Worm (Caenorhabditis elegans): Measurements from ENCODE around the gene F20C5.5.

DNA sequence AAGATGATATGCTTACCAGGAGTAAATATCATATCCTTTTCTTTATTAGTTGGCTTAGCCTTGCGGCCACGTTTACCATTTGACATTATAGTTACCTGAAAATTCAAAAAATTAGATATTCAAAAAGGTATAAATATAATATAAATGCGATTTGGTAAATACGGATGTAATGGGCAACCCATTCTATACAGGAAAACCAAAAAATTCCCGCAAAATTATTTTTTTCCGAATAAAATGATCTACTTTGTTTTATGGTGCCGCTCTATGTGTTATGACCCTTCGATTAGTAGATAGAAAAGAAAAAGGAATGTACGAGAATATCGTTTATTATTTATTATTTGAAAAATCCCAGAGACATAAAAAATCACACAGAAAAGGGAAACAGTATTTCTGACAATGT is 14.7 kb downstream of the F20C5.5 start, which contains the start of gene elli-1:
- no peak for TF ChIP-seq tab-1 (GFP tag; IDR thresholded peaks at IDR 0.05)
- TF ChIP-seq cog-1 (tag; optimal IDR thresholded peaks at IDR 0.05): no peak
- TF ChIP-seq flt-1 (GFP tag; IDR thresholded peaks at IDR 0.05): no peak
- TF ChIP-seq ref-1 (GFP tag; conservative IDR thresholded peaks at IDR 0.05): no peak
- no peak for TF ChIP-seq T22C8.4 (GFP tag; IDR thresholded peaks at IDR 0.05)
- TF ChIP-seq klf-2 (GFP tag; conservative IDR thresholded peaks at IDR 0.05): no peak
- no peak for TF ChIP-seq med-1 (GFP tag; optimal IDR thresholded peaks at IDR 0.05; ENCODE audit: insufficient read depth)

All from whole organism, midembryonic.